Fruit fly (Drosophila melanogaster) whole organism, embryonic: ENCODE data around the gene CG6791.

Experiments used
- BEAF-32 ChIP-seq: fragments of 200-800 bp; sonication (Bioruptor generic); optimal IDR thresholded peaks from 3 replicates; lab custom pipeline; 2017; ENCODE audit warnings: missing biosample characterization, missing genetic modification characterization, mild to moderate bottlenecking, moderate library complexity, missing genetic modification reagents
- CG10565 ChIP-seq: fragments of 200-800 bp; sonication (Bioruptor generic); optimal IDR thresholded peaks from 3 replicates; lab custom pipeline; 2016; ENCODE audit warnings: missing biosample characterization, mild to moderate bottlenecking, missing genetic modification characterization
- CG12155 ChIP-seq: fragments of 200-800 bp; sonication (Bioruptor generic); optimal IDR thresholded peaks from 3 replicates; lab custom pipeline; 2016; ENCODE audit warnings: missing biosample characterization, missing genetic modification characterization
- CG12659 ChIP-seq: fragments of 200-800 bp; sonication (Bioruptor generic); optimal IDR thresholded peaks from 3 replicates; lab custom pipeline; 2017; ENCODE audit warnings: mild to moderate bottlenecking, missing biosample characterization, missing genetic modification reagents, missing genetic modification characterization
- CG13287 ChIP-seq: fragments of 200-800 bp; sonication (Bioruptor generic); IDR thresholded peaks from 2 replicates; pipeline ENCODE4 v1.3.6; 2022; ENCODE audit warnings: missing biosample characterization, missing genetic modification characterization; ENCODE audit not compliant: partially characterized antibody
- CG13624 ChIP-seq: fragments of 200-800 bp; sonication (Bioruptor generic); optimal IDR thresholded peaks from 2 replicates; lab custom pipeline; 2016; ENCODE audit warnings: missing biosample characterization, missing genetic modification characterization
- CG14710 ChIP-seq: fragments of 200-800 bp; sonication (Bioruptor generic); optimal IDR thresholded peaks from 3 replicates; lab custom pipeline; 2019; ENCODE audit warnings: missing biosample characterization, mild to moderate bottlenecking, missing genetic modification characterization, moderate library complexity
- CG1603 ChIP-seq: fragments of 200-800 bp; sonication (Bioruptor generic); optimal IDR thresholded peaks from 2 replicates; lab custom pipeline; 2019; ENCODE audit warnings: missing biosample characterization, mild to moderate bottlenecking, missing genetic modification characterization, moderate library complexity
- CG17186 ChIP-seq: fragments of 200-800 bp; sonication (Bioruptor generic); optimal IDR thresholded peaks from 3 replicates; lab custom pipeline; 2017; ENCODE audit warnings: missing biosample characterization, missing genetic modification reagents, missing genetic modification characterization
- CG2120 ChIP-seq: fragments of 200-800 bp; sonication (Bioruptor generic); optimal IDR thresholded peaks from 3 replicates; lab custom pipeline; 2016; ENCODE audit warnings: missing biosample characterization, missing genetic modification characterization
- CG2678 ChIP-seq: fragments of 200-800 bp; sonication (Bioruptor generic); optimal IDR thresholded peaks from 3 replicates; lab custom pipeline; 2019; ENCODE audit warnings: missing biosample characterization, mild to moderate bottlenecking, missing genetic modification characterization, moderate library complexity
- CG30020 ChIP-seq: fragments of 200-800 bp; optimal IDR thresholded peaks from 2 replicates; lab custom pipeline; 2019; ENCODE audit warnings: missing biosample characterization, mild to moderate bottlenecking, missing genetic modification characterization, moderate library complexity
- CG33213 ChIP-seq: fragments of 200-800 bp; sonication (Bioruptor generic); optimal IDR thresholded peaks from 3 replicates; lab custom pipeline; 2016; ENCODE audit warnings: missing biosample characterization, missing genetic modification characterization
- CG34224 ChIP-seq: fragments of 200-800 bp; sonication (Bioruptor generic); IDR thresholded peaks from 3 replicates; pipeline ENCODE4 v1.3.6; 2022; ENCODE audit warnings: missing biosample characterization, missing genetic modification characterization; ENCODE audit not compliant: partially characterized antibody
- CG34376 ChIP-seq: fragments of 200-800 bp; sonication (Bioruptor generic); optimal IDR thresholded peaks from 2 replicates; lab custom pipeline; 2018; ENCODE audit warnings: missing biosample characterization, mild to moderate bottlenecking, missing genetic modification characterization
- CG3995 ChIP-seq: fragments of 200-800 bp; sonication (Bioruptor generic); optimal IDR thresholded peaks from 3 replicates; lab custom pipeline; 2016; ENCODE audit warnings: missing biosample characterization, missing genetic modification characterization
- CG6791 ChIP-seq: fragments of 200-800 bp; sonication (Bioruptor generic); IDR thresholded peaks from 3 replicates; pipeline ENCODE4 v1.3.6; 2022; ENCODE audit warnings: missing biosample characterization, missing genetic modification characterization; ENCODE audit not compliant: partially characterized antibody
- CG9797 ChIP-seq: fragments of 200-800 bp; sonication (Bioruptor generic); optimal IDR thresholded peaks from 3 replicates; lab custom pipeline; 2018; ENCODE audit warnings: missing biosample characterization, mild to moderate bottlenecking, missing genetic modification characterization
- CoRest ChIP-seq: fragments of 200-800 bp; sonication (Bioruptor generic); optimal IDR thresholded peaks from 3 replicates; lab custom pipeline; 2018; ENCODE audit warnings: missing biosample characterization, mild to moderate bottlenecking, missing genetic modification characterization, moderate library complexity
- Dref ChIP-seq: fragments of 200-800 bp; sonication (Bioruptor generic); IDR thresholded peaks from 2 replicates; pipeline ENCODE4 v1.3.6; 2022; ENCODE audit warnings: missing biosample characterization, missing genetic modification characterization
- E2f2 ChIP-seq: fragments of 200-800 bp; sonication (Bioruptor generic); IDR thresholded peaks from 2 replicates; pipeline ENCODE4 v1.3.6; 2022; ENCODE audit warnings: missing biosample characterization, missing genetic modification characterization
- Ets65A ChIP-seq: fragments of 200-800 bp; sonication (Bioruptor generic); peaks from one replicate; lab custom pipeline; 2016; ENCODE audit warnings: missing biosample characterization, missing genetic modification characterization
- Ets97D ChIP-seq: fragments of 200-800 bp; sonication (Bioruptor generic); optimal IDR thresholded peaks from 3 replicates; lab custom pipeline; 2016; ENCODE audit warnings: missing biosample characterization, missing genetic modification characterization
- HLH4C ChIP-seq: fragments of 200-800 bp; sonication (Bioruptor generic); IDR thresholded peaks from 3 replicates; pipeline ENCODE4 v1.3.6; 2022; ENCODE audit warnings: missing biosample characterization, missing genetic modification characterization; ENCODE audit not compliant: partially characterized antibody
- Lpt ChIP-seq: fragments of >200 bp; optimal IDR thresholded peaks from 2 replicates; lab custom pipeline; 2018; ENCODE audit warnings: missing biosample characterization, missing genetic modification characterization
- NC2β ChIP-seq: fragments of 200-800 bp; sonication (Bioruptor generic); optimal IDR thresholded peaks from 2 replicates; lab custom pipeline; 2016; ENCODE audit warnings: missing biosample characterization, missing genetic modification characterization
- Pdp1 ChIP-seq, 2 experiments: fragments of 200-800 bp; sonication (Bioruptor generic); optimal IDR thresholded peaks; 3 replicates each; lab custom pipeline; 2016; ENCODE audit warnings: missing biosample characterization in 2 of 2, missing genetic modification characterization in 2 of 2, mild to moderate bottlenecking in 1 of 2, moderate library complexity in 1 of 2
- Scr ChIP-seq: fragments of 200-800 bp; sonication (Bioruptor generic); IDR thresholded peaks from 2 replicates; pipeline ENCODE4 v1.3.6; 2022; ENCODE audit warnings: missing biosample characterization, missing genetic modification characterization; ENCODE audit not compliant: partially characterized antibody
- Tbp ChIP-seq: fragments of >200 bp; optimal IDR thresholded peaks from 2 replicates; lab custom pipeline; 2018; ENCODE audit warnings: missing biosample characterization, missing genetic modification characterization
- YL-1 ChIP-seq: fragments of 200-800 bp; sonication (Bioruptor generic); optimal IDR thresholded peaks from 3 replicates; lab custom pipeline; 2017; ENCODE audit warnings: missing biosample characterization, mild to moderate bottlenecking, missing genetic modification characterization
- ato ChIP-seq: fragments of 200-800 bp; sonication (Bioruptor generic); IDR thresholded peaks from 2 replicates; pipeline ENCODE4 v1.3.6; 2022; ENCODE audit warnings: missing biosample characterization, missing genetic modification characterization; ENCODE audit not compliant: partially characterized antibody
- chinmo ChIP-seq: fragments of 200-800 bp; sonication (Bioruptor generic); IDR thresholded peaks from 4 replicates; pipeline ENCODE4 v1.3.6; 2022; ENCODE audit warnings: missing biosample characterization, missing genetic modification characterization; ENCODE audit not compliant: partially characterized antibody
- crp ChIP-seq, 2 experiments: fragments of 200-800 bp; sonication (Bioruptor generic); optimal IDR thresholded peaks; 2 replicates in 1 of 2; 3 replicates in 1 of 2; lab custom pipeline; 2017; ENCODE audit warnings: missing biosample characterization in 2 of 2, missing genetic modification characterization in 2 of 2, mild to moderate bottlenecking in 1 of 2, moderate library complexity in 1 of 2
- dm ChIP-seq: fragments of 200-800 bp; sonication (Bioruptor generic); optimal IDR thresholded peaks from 3 replicates; lab custom pipeline; 2016; ENCODE audit warnings: missing biosample characterization, missing genetic modification characterization
- fd102C ChIP-seq: fragments of 200-800 bp; sonication (Bioruptor generic); optimal IDR thresholded peaks from 2 replicates; lab custom pipeline; 2018; ENCODE audit warnings: missing biosample characterization, mild to moderate bottlenecking, missing genetic modification characterization, moderate library complexity
- gfzf ChIP-seq: fragments of 200-800 bp; sonication (Bioruptor generic); optimal IDR thresholded peaks from 2 replicates; lab custom pipeline; 2016; ENCODE audit warnings: missing biosample characterization, mild to moderate bottlenecking, missing genetic modification characterization, moderate library complexity
- luna ChIP-seq: fragments of 200-800 bp; sonication (Bioruptor generic); optimal IDR thresholded peaks from 2 replicates; lab custom pipeline; 2016; ENCODE audit warnings: missing biosample characterization, missing genetic modification characterization
- mld ChIP-seq: fragments of 200-800 bp; sonication (Bioruptor generic); IDR thresholded peaks from 3 replicates; pipeline ENCODE4 v1.3.6; 2022; ENCODE audit warnings: missing biosample characterization, missing genetic modification characterization; ENCODE audit not compliant: partially characterized antibody
- pan ChIP-seq, 4 experiments: fragments of >200 bp in 3 of 4; fragments of 200-800 bp in 1 of 4; sonication (Bioruptor generic) in 1 of 4; optimal IDR thresholded peaks in 3 of 4; IDR thresholded peaks in 1 of 4; 2 replicates each; pipeline versions ENCODE4 v1.3.6 to Lab custom; 2017 to 2022; ENCODE audit warnings: missing biosample characterization in 2 of 4, missing genetic modification characterization in 2 of 4, mixed read lengths in 1 of 4
- rib ChIP-seq: fragments of 200-800 bp; sonication (Bioruptor generic); IDR thresholded peaks from 2 replicates; pipeline ENCODE4 v1.3.6; 2022; ENCODE audit warnings: missing biosample characterization, missing genetic modification characterization
- row ChIP-seq: fragments of 200-800 bp; sonication (Bioruptor generic); IDR thresholded peaks from 3 replicates; pipeline ENCODE4 v1.3.6; 2022; ENCODE audit warnings: missing biosample characterization, missing genetic modification characterization
- scrt ChIP-seq: fragments of 200-800 bp; sonication (Bioruptor generic); optimal IDR thresholded peaks from 2 replicates; lab custom pipeline; 2018; ENCODE audit warnings: missing biosample characterization, mild to moderate bottlenecking, missing genetic modification characterization, moderate library complexity
- sim ChIP-seq: fragments of 200-800 bp; sonication (Bioruptor generic); IDR thresholded peaks from 2 replicates; pipeline ENCODE4 v1.3.6; 2022; ENCODE audit warnings: missing biosample characterization, missing genetic modification characterization
- sima ChIP-seq: fragments of 200-800 bp; sonication (Bioruptor generic); optimal IDR thresholded peaks from 2 replicates; lab custom pipeline; 2016; ENCODE audit warnings: missing biosample characterization, missing genetic modification characterization
- sna ChIP-seq: fragments of 200-800 bp; sonication (Bioruptor generic); IDR thresholded peaks from 2 replicates; pipeline ENCODE4 v1.3.6; 2022; ENCODE audit warnings: missing biosample characterization, missing genetic modification characterization; ENCODE audit not compliant: partially characterized antibody
- stwl ChIP-seq: fragments of 200-800 bp; sonication (Bioruptor generic); optimal IDR thresholded peaks from 3 replicates; lab custom pipeline; 2018; ENCODE audit warnings: missing biosample characterization, mild to moderate bottlenecking, missing genetic modification characterization, moderate library complexity
- unc-4 ChIP-seq: fragments of 200-800 bp; sonication (Bioruptor generic); IDR thresholded peaks from 2 replicates; pipeline ENCODE4 v1.3.6; 2022; ENCODE audit warnings: missing biosample characterization, missing genetic modification characterization; ENCODE audit not compliant: partially characterized antibody
- zfh1 ChIP-seq: fragments of 200-800 bp; sonication (Bioruptor generic); IDR thresholded peaks from 3 replicates; pipeline ENCODE4 v1.3.6; 2022; ENCODE audit warnings: missing biosample characterization, missing genetic modification characterization

The CG6791 gene

DNA sequence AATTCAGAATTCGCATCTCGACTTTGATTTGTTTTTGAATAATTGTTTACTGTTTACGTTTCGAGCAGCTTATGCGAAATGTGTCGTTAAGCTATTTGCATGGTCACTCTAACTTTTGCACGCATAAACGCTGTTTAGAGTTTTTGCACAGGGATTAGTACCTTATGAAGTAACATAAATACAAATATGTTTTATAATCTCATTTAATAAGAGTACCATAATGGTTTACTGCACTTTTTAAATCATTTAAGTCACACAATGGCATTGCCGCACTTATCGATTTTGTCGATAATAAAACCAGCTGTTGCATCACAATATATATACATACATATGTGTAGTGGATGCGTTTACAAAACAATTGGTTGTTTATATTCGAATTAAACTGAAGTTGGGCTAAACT is 36.6 kb upstream of the CG6791 start, which contains the start of the genes CG6813 and CG18764 (continued):
- TF ChIP-seq gfzf (GFP tag; lab: Kevin White, UChicago) (peak; percentile 45), NC2β (no peak), CG34224 (0 out of 3 replicates have a peak, but pooled peaks have one; percentile 29), pan (optimal IDR thresholded peaks at IDR 0.05; lab: Kevin White, UChicago) (no peak), pan (GFP tag; optimal IDR thresholded peaks at IDR 0.05 in 1 of 2, IDR thresholded peaks at IDR 0.05 in 1 of 2) (no peak), stwl (tag; lab: Kevin White, UChicago) (peak; percentile 59), CoRest (tag; lab: Kevin White, UChicago) (no peak), luna (GFP tag; lab: Kevin White, UChicago) (no peak), rib (GFP tag; lab: Robert Waterston, UW) (no peak), CG13287 (peak; percentile 49), zfh1 (no peak), CG2120 (GFP tag; lab: Kevin White, UChicago) (peak; percentile 30), Ets65A (peak; percentile 55), mld (GFP tag; lab: Robert Waterston, UW) (no peak), CG3995 (GFP tag; lab: Kevin White, UChicago) (peak; percentile 67), Tbp (no peak), CG14710 (tag; lab: Kevin White, UChicago) (peak; percentile 52), CG9797 (GFP tag; lab: Kevin White, UChicago) (peak; percentile 10), CG17186 (GFP tag; lab: Kevin White, UChicago) (no peak), YL-1 (peak; percentile 23), unc-4 (GFP tag; lab: Robert Waterston, UW) (peak; percentile 38; the same call in 1 of the 2 replicates), CG2678 (tag; lab: Kevin White, UChicago) (no peak), CG12659 (GFP tag; lab: Kevin White, UChicago) (peak; percentile 11), Pdp1 (GFP tag; optimal IDR thresholded peaks at IDR 0.05; lab: Kevin White, UChicago) (peak in 1 of 2 experiments; percentile 94), Scr (GFP tag; lab: Robert Waterston, UW) (peak; percentile 56), Ets97D (GFP tag; lab: Kevin White, UChicago) (peak; percentile 7), CG1603 (tag; lab: Kevin White, UChicago) (peak; percentile 34), dm (GFP tag; lab: Kevin White, UChicago) (no peak), Lpt (no peak), E2f2 (GFP tag; lab: Robert Waterston, UW) (peak; percentile 55), HLH4C (GFP tag; lab: Robert Waterston, UW) (peak; percentile 41; the same call in 1 of the 3 replicates), BEAF-32 (peak; percentile 27), row (GFP tag; lab: Robert Waterston, UW) (peak; percentile 35; the same call in 1 of the 3 replicates), ato (0 out of 2 replicates have a peak, but pooled peaks have one; percentile 32), sim (GFP tag; lab: Robert Waterston, UW) (no peak), CG12155 (GFP tag; lab: Kevin White, UChicago) (no peak), scrt (GFP tag; lab: Kevin White, UChicago) (peak; percentile 85), crp (GFP tag; optimal IDR thresholded peaks at IDR 0.05; lab: Kevin White, UChicago) (peak; percentile 21 to 82), CG10565 (GFP tag; lab: Kevin White, UChicago) (no peak), CG13624 (GFP tag; lab: Kevin White, UChicago) (no peak), Dref (GFP tag; lab: Robert Waterston, UW) (peak; percentile 49), CG30020 (tag; lab: Kevin White, UChicago) (peak; percentile 0), sna (peak; percentile 61; the same call in 1 of the 2 replicates), sima (GFP tag; lab: Kevin White, UChicago) (no peak), chinmo (GFP tag; lab: Robert Waterston, UW) (peak; percentile 43; the same call in 1 of the 4 replicates), CG33213 (no peak), CG6791 (GFP tag; lab: Robert Waterston, UW) (0 out of 3 replicates have a peak, but pooled peaks have one; percentile 30), fd102C (GFP tag; lab: Kevin White, UChicago) (no peak), CG34376 (peak; percentile 14)
